Worm (Caenorhabditis elegans) whole organism, L4/young adult: ENCODE data around the gene K10D6.4.

Source experiments
- W03F9.2 ChIP-seq: fragments of 150-350 bp; optimal IDR thresholded peaks from 2 replicates; lab custom pipeline; 2014; ENCODE audit warnings: missing biosample characterization, missing genetic modification characterization
- dao-5 ChIP-seq: sonication (generic microtip); optimal IDR thresholded peaks from 2 replicates; lab custom pipeline; 2016; ENCODE audit warnings: missing genotype, missing genetic modification characterization, moderate library complexity, missing compliant biosample characterization
- him-1 ChIP-seq: sonication (generic microtip); optimal IDR thresholded peaks from 2 replicates; lab custom pipeline; 2016; ENCODE audit warnings: missing genotype, missing genetic modification reagents, missing genetic modification characterization, missing compliant biosample characterization

- TF ChIP-seq W03F9.2 (tag; lab: Kevin White, UChicago) (no peak), him-1 (tag; lab: Kevin White, UChicago) (no peak), dao-5 (tag; lab: Kevin White, UChicago) (no peak)
These were observed 18.8 kb upstream of the K10D6.4 start, which contains the start of gene cnc-10 for ce11 chrV:11182925-11183324.
